Worm (Caenorhabditis elegans): ENCODE measurements around the gene F35H8.4.
A peak's percentile ranks its signal among the peaks of the same experiment; 100 is the strongest.

F35H8.4 gene

DNA sequence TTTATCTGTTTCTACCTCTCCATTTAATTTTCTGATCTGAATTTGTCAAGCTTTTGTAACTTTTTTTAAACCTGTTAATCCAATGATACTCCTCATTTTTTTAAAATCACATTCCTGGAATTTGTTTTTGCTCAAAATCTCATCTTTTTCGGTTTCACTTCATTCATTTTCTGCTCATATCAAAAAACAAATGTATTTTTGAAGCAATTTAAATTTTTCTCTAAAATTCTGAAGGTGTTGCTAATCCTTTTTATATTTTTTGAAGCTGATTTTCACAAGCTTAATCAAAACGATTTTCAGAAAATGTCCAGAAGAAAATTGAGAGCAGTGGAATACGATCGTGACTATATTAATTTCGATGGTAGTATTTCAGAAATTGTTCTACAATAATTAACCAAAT is 35.1 kb upstream of the F35H8.4 start, which contains the start of gene E02H1.5:
Gene E02H1.5, plus strand, starts transcription at position 301 of the 400 bp plus-strand sequence.
- no peak for TF ChIP-seq ceh-63 (GFP tag; optimal IDR thresholded peaks at IDR 0.05)
- no peak for TF ChIP-seq nhr-19 (GFP tag; conservative IDR thresholded peaks at IDR 0.05)
- no peak for TF ChIP-seq fos-1 (tag; optimal IDR thresholded peaks at IDR 0.05)
- no peak for TF ChIP-seq egl-27 (tag; optimal IDR thresholded peaks at IDR 0.05)
- no peak for TF ChIP-seq ceh-88 (GFP tag; IDR thresholded peaks at IDR 0.05)
- no peak for TF ChIP-seq unc-130 (tag; optimal IDR thresholded peaks at IDR 0.05)
- no peak for TF ChIP-seq pqm-1 (tag; optimal IDR thresholded peaks at IDR 0.05)

DNA sequence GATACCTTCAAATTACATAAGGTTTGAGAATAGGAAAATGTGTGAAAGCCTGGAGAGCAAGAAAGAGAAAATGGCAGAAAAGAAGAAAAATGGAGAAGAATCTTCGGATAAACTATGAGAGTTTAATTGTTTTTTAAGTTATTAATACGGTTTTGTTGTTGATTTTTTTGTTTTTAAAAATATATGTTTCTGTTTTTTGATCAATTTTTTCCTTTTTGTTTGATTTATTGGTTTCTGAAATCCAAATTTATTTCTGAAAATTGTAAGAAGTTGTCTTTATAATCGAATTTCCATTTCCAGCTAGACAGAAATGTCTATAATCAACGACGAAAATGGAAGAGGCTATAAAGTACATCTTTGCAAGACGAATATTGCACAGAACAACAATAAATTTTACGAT is 32.9 kb upstream of the F35H8.4 start, which contains the start of gene parp-2:
Gene parp-2, plus strand, starts transcription at position 301 of the 400 bp plus-strand sequence.
- TF ChIP-seq hlh-4 (tag; optimal IDR thresholded peaks at IDR 0.05) (no peak), nhr-12 (tag; optimal IDR thresholded peaks at IDR 0.05) (no peak), F16B12.6 (tag; optimal IDR thresholded peaks at IDR 0.05) (no peak), hlh-17 (GFP tag; optimal IDR thresholded peaks at IDR 0.05; ENCODE audit: borderline replicate concordance) (no peak), zip-4 (GFP tag; optimal IDR thresholded peaks at IDR 0.05) (no peak), nhr-20 (tag; optimal IDR thresholded peaks at IDR 0.05) (no peak), snpc-4 (tag; optimal IDR thresholded peaks at IDR 0.05) (no peak), C34B4.2 (tag; optimal IDR thresholded peaks at IDR 0.05) (no peak), ceh-88 (GFP tag; IDR thresholded peaks at IDR 0.05) (no peak), xbp-1 (tag; optimal IDR thresholded peaks at IDR 0.05) (no peak), hpl-2 (GFP tag; optimal IDR thresholded peaks at IDR 0.05) (no peak)

DNA sequence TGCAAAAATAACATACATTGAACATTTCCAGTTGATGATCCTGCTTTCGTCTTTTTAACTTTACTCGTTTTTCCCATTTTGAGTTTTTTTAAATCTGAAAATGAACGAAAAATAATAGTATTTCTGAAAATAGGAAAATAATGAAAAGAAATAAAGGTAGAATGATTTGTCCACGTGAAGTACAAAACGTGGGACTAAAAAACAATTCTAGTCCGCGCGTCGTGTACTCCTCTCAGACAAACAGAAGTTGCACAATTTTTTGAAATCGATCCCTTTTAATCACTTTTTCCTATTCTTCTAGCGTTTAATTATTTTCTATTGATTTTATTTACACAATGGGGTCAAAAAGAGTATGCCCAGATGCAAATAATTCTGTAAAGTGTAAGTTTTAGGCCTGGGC is 31.2 kb upstream of the F35H8.4 start, which contains the start of the genes E02H1.1 and tag-124:
Gene E02H1.1, minus strand, starts transcription at position 94 of the 400 bp plus-strand sequence.
Gene tag-124, plus strand, starts transcription at position 222 of the 400 bp plus-strand sequence.
- TF ChIP-seq nhr-28 (tag; optimal IDR thresholded peaks at IDR 0.05) = no peak
- TF ChIP-seq Y116A8C.19 (tag; optimal IDR thresholded peaks at IDR 0.05; ENCODE audit: borderline replicate concordance) = peak; percentile 93
- peak; percentile 84 for TF ChIP-seq fkh-8 (tag; optimal IDR thresholded peaks at IDR 0.05)
- TF ChIP-seq grh-1 (GFP tag; IDR thresholded peaks at IDR 0.05) = peak; percentile 76
- TF ChIP-seq C34B4.2 (tag; optimal IDR thresholded peaks at IDR 0.05) = peak; percentile 37
- peak; percentile 84 for TF ChIP-seq ceh-88 (GFP tag; IDR thresholded peaks at IDR 0.05)
- no peak for TF ChIP-seq pag-3 (tag; optimal IDR thresholded peaks at IDR 0.05; ENCODE audit: borderline replicate concordance, insufficient read depth)
- TF ChIP-seq C04F5.9 (tag; optimal IDR thresholded peaks at IDR 0.05) = peak; percentile 92
- TF ChIP-seq ama-1 (optimal IDR thresholded peaks at IDR 0.05) = no peak
- TF ChIP-seq jun-1 (tag; optimal IDR thresholded peaks at IDR 0.05) = peak; percentile 42
- peak; percentile 97 for TF ChIP-seq irx-1 (tag; optimal IDR thresholded peaks at IDR 0.05)
- peak; percentile 38 for TF ChIP-seq snpc-4 (tag; optimal IDR thresholded peaks at IDR 0.05)
- no peak for TF ChIP-seq pqm-1 (tag; optimal IDR thresholded peaks at IDR 0.05)
- peak; percentile 32 for TF ChIP-seq lin-15B (tag; optimal IDR thresholded peaks at IDR 0.05)
- peak; percentile 56 for TF ChIP-seq unc-130 (tag; optimal IDR thresholded peaks at IDR 0.05)
- no peak for TF ChIP-seq hlh-17 (GFP tag; optimal IDR thresholded peaks at IDR 0.05; ENCODE audit: borderline replicate concordance)
- TF ChIP-seq nhr-76 (tag; optimal IDR thresholded peaks at IDR 0.05) = no peak
- TF ChIP-seq unc-30 (tag; optimal IDR thresholded peaks at IDR 0.05) = peak; percentile 7
- peak; percentile 94 for TF ChIP-seq nhr-90 (tag; optimal IDR thresholded peaks at IDR 0.05; ENCODE audit: poor library complexity)
- TF ChIP-seq egl-13 (tag; optimal IDR thresholded peaks at IDR 0.05) = peak; percentile 97
- TF ChIP-seq pax-3 (tag; optimal IDR thresholded peaks at IDR 0.05) = peak; percentile 93
- peak; percentile 98 for TF ChIP-seq lir-3 (tag; optimal IDR thresholded peaks at IDR 0.05; ENCODE audit: poor library complexity)
- no peak for TF ChIP-seq nhr-77 (tag; optimal IDR thresholded peaks at IDR 0.05)
- peak; percentile 75 to 81 for TF ChIP-seq efl-1 (optimal IDR thresholded peaks at IDR 0.05)
- TF ChIP-seq efl-1 (GFP tag; optimal IDR thresholded peaks at IDR 0.05 in 1 of 2) = peak; percentile 75 to 97
- peak; percentile 73 to 76 for TF ChIP-seq lin-35 (GFP tag; optimal IDR thresholded peaks at IDR 0.05)
- TF ChIP-seq tbx-2 (tag; optimal IDR thresholded peaks at IDR 0.05) = peak; percentile 93
- peak; percentile 88 for TF ChIP-seq elt-2 (tag; optimal IDR thresholded peaks at IDR 0.05)
- peak; percentile 94 for TF ChIP-seq nhr-20 (tag; optimal IDR thresholded peaks at IDR 0.05)
- TF ChIP-seq ztf-11 (tag; optimal IDR thresholded peaks at IDR 0.05) = peak in 1 of 2 experiments; percentile 97
- no peak for TF ChIP-seq ces-1 (GFP tag; optimal IDR thresholded peaks at IDR 0.05)
- TF ChIP-seq swsn-7 (tag; optimal IDR thresholded peaks at IDR 0.05) = peak; percentile 91
- TF ChIP-seq aly-2 (tag; optimal IDR thresholded peaks at IDR 0.05) = peak; percentile 57
- TF ChIP-seq fkh-4 (tag; optimal IDR thresholded peaks at IDR 0.05; ENCODE audit: borderline replicate concordance) = peak; percentile 96
- no peak for TF ChIP-seq hpl-2 (GFP tag; optimal IDR thresholded peaks at IDR 0.05)
- peak; percentile 70 for TF ChIP-seq efl-3 (GFP tag; optimal IDR thresholded peaks at IDR 0.05)
- TF ChIP-seq nhr-85 (tag) = peak; percentile 97
- TF ChIP-seq dsc-1 (tag; optimal IDR thresholded peaks at IDR 0.05) = peak; percentile 96
- TF ChIP-seq vab-15 (tag; optimal IDR thresholded peaks at IDR 0.05) = peak; percentile 65
